Fruit fly (Drosophila melanogaster): Measurements from ENCODE around the gene mthl2.

- no peak for TF ChIP-seq psq (optimal IDR thresholded peaks at IDR 0.05)
- no peak for TF ChIP-seq insv (optimal IDR thresholded peaks at IDR 0.05)
- no peak for TF ChIP-seq Sin3A (optimal IDR thresholded peaks at IDR 0.05)
Measured at dm6 chr3L:5562584-5562983, 42.0 kb upstream of the mthl2 start.

Measured in Kc167 (cell line).